Worm (Caenorhabditis elegans) whole organism, L4 larva: Measurements from ENCODE around the gene dkc-1.

Source experiments
- F26F4.8 ChIP-seq: fragments of 200-800 bp; sonication (Bioruptor generic); conservative IDR thresholded peaks from 2 replicates; pipeline ENCODE4 v1.3.6; 2022; ENCODE audit warnings: missing genetic modification characterization, missing compliant biosample characterization
- F44E2.7 ChIP-seq: fragments of 200-800 bp; sonication (Bioruptor generic); IDR thresholded peaks from 2 replicates; pipeline ENCODE4 v2.1.2; 2022; ENCODE audit warnings: missing genetic modification characterization, missing compliant biosample characterization
- F49E8.2 ChIP-seq: sonication (generic microtip); optimal IDR thresholded peaks from 2 replicates; lab custom pipeline; 2016; ENCODE audit warnings: missing compliant biosample characterization, mild to moderate bottlenecking, missing genetic modification characterization, borderline replicate concordance
- R02D3.7 ChIP-seq: fragments of 150-350 bp; sonication (generic microtip); optimal IDR thresholded peaks from 3 replicates; lab custom pipeline; 2014; ENCODE audit warnings: missing biosample characterization, missing genetic modification characterization
- T26A8.4 ChIP-seq: fragments of 200-800 bp; sonication (Bioruptor generic); IDR thresholded peaks from 2 replicates; pipeline ENCODE4 v1.3.6; 2022; ENCODE audit warnings: missing genetic modification characterization, missing compliant biosample characterization
- Y48G9A.11 ChIP-seq: fragments of 200-800 bp; sonication (Bioruptor generic); IDR thresholded peaks from 2 replicates; pipeline ENCODE4 v1.3.6; 2022; ENCODE audit warnings: missing genetic modification reagents, missing genetic modification characterization, missing compliant biosample characterization
- Y5F2A.4 ChIP-seq: fragments of 200-800 bp; sonication (Bioruptor generic); optimal IDR thresholded peaks from 2 replicates; lab custom pipeline; 2018; ENCODE audit warnings: mild to moderate bottlenecking, missing genetic modification characterization, missing compliant biosample characterization
- aha-1 ChIP-seq: fragments of 150-350 bp; peaks from one replicate; lab custom pipeline; 2014; ENCODE audit warnings: missing biosample characterization, missing genetic modification characterization
- aly-2 ChIP-seq: sonication (generic microtip); optimal IDR thresholded peaks from 2 replicates; lab custom pipeline; 2018; ENCODE audit warnings: missing biosample characterization, missing genetic modification characterization
- attf-4 ChIP-seq: sonication (generic microtip); optimal IDR thresholded peaks from 3 replicates; lab custom pipeline; 2017; ENCODE audit warnings: missing biosample characterization, missing genetic modification characterization
- ceh-32 ChIP-seq: sonication (generic microtip); optimal IDR thresholded peaks from 2 replicates; lab custom pipeline; 2016; ENCODE audit warnings: mild to moderate bottlenecking, missing genetic modification characterization, missing compliant biosample characterization; ENCODE audit not compliant: poor library complexity
- ceh-62 ChIP-seq: sonication (generic microtip); optimal IDR thresholded peaks from 2 replicates; lab custom pipeline; 2017; ENCODE audit warnings: missing biosample characterization, missing genetic modification characterization
- ceh-82 ChIP-seq: sonication (generic microtip); optimal IDR thresholded peaks from 2 replicates; lab custom pipeline; 2017; ENCODE audit warnings: missing biosample characterization, missing genetic modification characterization
- ces-1 ChIP-seq: fragments of 150-350 bp; sonication (generic microtip); optimal IDR thresholded peaks from 4 replicates; lab custom pipeline; 2014; ENCODE audit warnings: missing biosample characterization, missing genetic modification reagents, missing genetic modification characterization
- daf-16 ChIP-seq, 3 experiments: sonication (generic microtip); optimal IDR thresholded peaks; 2 replicates each; lab custom pipeline; 2016 to 2017; ENCODE audit warnings: missing genetic modification characterization in 3 of 3, missing genetic modification reagents in 3 of 3, mild to moderate bottlenecking in 2 of 3, missing compliant biosample characterization in 2 of 3, missing biosample characterization in 1 of 3, moderate library complexity in 1 of 3
- daf-19 ChIP-seq: fragments of 200-800 bp; sonication (Bioruptor generic); conservative IDR thresholded peaks from 2 replicates; pipeline ENCODE4 v1.3.6; 2022; ENCODE audit warnings: missing genetic modification characterization, missing compliant biosample characterization
- dmd-6 ChIP-seq: fragments of 200-800 bp; sonication (Bioruptor generic); IDR thresholded peaks from 2 replicates; pipeline ENCODE4 v1.3.6; 2022; ENCODE audit warnings: missing genetic modification reagents, missing genetic modification characterization, missing compliant biosample characterization
- dve-1 ChIP-seq: sonication (generic microtip); optimal IDR thresholded peaks from 2 replicates; lab custom pipeline; 2017; ENCODE audit warnings: antibody characterized with exemption, mild to moderate bottlenecking, missing genetic modification characterization, missing compliant biosample characterization; ENCODE audit not compliant: insufficient read depth
- egl-43 ChIP-seq: fragments of 200-800 bp; sonication (Bioruptor generic); IDR thresholded peaks from 2 replicates; pipeline ENCODE4 v1.3.6; 2022; ENCODE audit warnings: missing genetic modification reagents, missing genetic modification characterization, missing compliant biosample characterization
- fkh-10 ChIP-seq: fragments of 150-350 bp; optimal IDR thresholded peaks from 2 replicates; lab custom pipeline; 2014; ENCODE audit warnings: missing biosample characterization, missing genetic modification reagents, missing genetic modification characterization
- hif-1 ChIP-seq, 2 experiments: sonication (generic microtip); optimal IDR thresholded peaks; 2 replicates each; lab custom pipeline; 2016 to 2017; ENCODE audit warnings: missing compliant biosample characterization in 2 of 2, missing genetic modification characterization in 2 of 2, missing genetic modification reagents in 2 of 2, missing genotype in 2 of 2, mild to moderate bottlenecking in 1 of 2
- hlh-11 ChIP-seq: fragments of 200-800 bp; sonication (Bioruptor generic); optimal IDR thresholded peaks from 2 replicates; lab custom pipeline; 2018; ENCODE audit warnings: mild to moderate bottlenecking, missing genetic modification characterization, missing compliant biosample characterization
- jun-1 ChIP-seq: fragments of 150-350 bp; optimal IDR thresholded peaks from 2 replicates; lab custom pipeline; 2014; ENCODE audit warnings: missing biosample characterization, missing genetic modification reagents, missing genetic modification characterization
- lin-13 ChIP-seq: fragments of 150-350 bp; optimal IDR thresholded peaks from 2 replicates; lab custom pipeline; 2014; ENCODE audit warnings: missing biosample characterization, missing genetic modification reagents, missing genetic modification characterization
- lin-15B ChIP-seq: fragments of 150-350 bp; sonication (generic microtip); optimal IDR thresholded peaks from 3 replicates; lab custom pipeline; 2014; ENCODE audit warnings: missing biosample characterization, missing genetic modification characterization
- lin-38 ChIP-seq: fragments of 200-800 bp; sonication (Bioruptor generic); IDR thresholded peaks from 2 replicates; pipeline ENCODE4 v1.3.6; 2022; ENCODE audit warnings: missing genetic modification reagents, missing genetic modification characterization, missing compliant biosample characterization
- lin-39 ChIP-seq: fragments of 150-350 bp; optimal IDR thresholded peaks from 2 replicates; lab custom pipeline; 2014; ENCODE audit warnings: missing biosample characterization, missing genetic modification reagents, missing genetic modification characterization
- lsy-2 ChIP-seq, 2 experiments: fragments of 150-350 bp in 1 of 2; sonication (generic microtip) in 1 of 2; optimal IDR thresholded peaks; 2 replicates each; lab custom pipeline; 2014 to 2017; ENCODE audit warnings: missing biosample characterization in 2 of 2, missing genetic modification characterization in 2 of 2
- madf-5 ChIP-seq, 2 experiments: fragments of 200-800 bp; sonication (Bioruptor generic); IDR thresholded peaks; 2 replicates each; pipeline ENCODE4 v1.3.6; 2022; ENCODE audit warnings: missing compliant biosample characterization in 2 of 2, missing genetic modification characterization in 2 of 2
- madf-9 ChIP-seq: fragments of 200-800 bp; sonication (Bioruptor generic); conservative IDR thresholded peaks from 2 replicates; pipeline ENCODE4 v1.3.6; 2022; ENCODE audit warnings: missing genetic modification reagents, missing genetic modification characterization, missing compliant biosample characterization
- mdl-1 ChIP-seq, 2 experiments: fragments of 150-350 bp in 1 of 2; sonication (generic microtip) in 1 of 2; optimal IDR thresholded peaks; 2 replicates each; lab custom pipeline; 2014 to 2017; ENCODE audit warnings: missing biosample characterization in 2 of 2, missing genetic modification characterization in 2 of 2
- mdt-29 ChIP-seq: fragments of 200-800 bp; sonication (Bioruptor generic); IDR thresholded peaks from 2 replicates; pipeline ENCODE4 v1.3.6; 2022; ENCODE audit warnings: missing genetic modification reagents, missing genetic modification characterization, missing compliant biosample characterization
- mep-1 ChIP-seq: fragments of 150-350 bp; sonication (generic microtip); optimal IDR thresholded peaks from 3 replicates; lab custom pipeline; 2014; ENCODE audit warnings: missing biosample characterization, missing genetic modification characterization
- mes-2 ChIP-seq: sonication (generic microtip); optimal IDR thresholded peaks from 2 replicates; lab custom pipeline; 2016; ENCODE audit warnings: missing genotype, mild to moderate bottlenecking, missing genetic modification characterization, missing compliant biosample characterization; ENCODE audit not compliant: poor library complexity, severe bottlenecking
- nhr-10 ChIP-seq: fragments of 150-350 bp; optimal IDR thresholded peaks from 2 replicates; lab custom pipeline; 2014; ENCODE audit warnings: missing biosample characterization, missing genetic modification characterization
- nhr-102 ChIP-seq: sonication (generic microtip); optimal IDR thresholded peaks from 2 replicates; lab custom pipeline; 2016; ENCODE audit warnings: mild to moderate bottlenecking, missing genetic modification characterization, moderate library complexity, missing compliant biosample characterization
- nhr-111 ChIP-seq: fragments of 200-800 bp; sonication (Bioruptor generic); optimal IDR thresholded peaks from 2 replicates; lab custom pipeline; 2018; ENCODE audit warnings: mild to moderate bottlenecking, missing genetic modification characterization, missing compliant biosample characterization
- nhr-237 ChIP-seq: sonication (generic microtip); optimal IDR thresholded peaks from 2 replicates; lab custom pipeline; 2017; ENCODE audit warnings: missing biosample characterization, missing genetic modification characterization
- nhr-28 ChIP-seq: fragments of 150-350 bp; optimal IDR thresholded peaks from 2 replicates; lab custom pipeline; 2014; ENCODE audit warnings: missing biosample characterization, missing genetic modification characterization
- nhr-41 ChIP-seq: fragments of 200-800 bp; sonication (Bioruptor generic); IDR thresholded peaks from 2 replicates; pipeline ENCODE4 v1.3.6; 2022; ENCODE audit warnings: missing genetic modification reagents, missing genetic modification characterization, missing compliant biosample characterization
- nhr-48 ChIP-seq: sonication (generic microtip); optimal IDR thresholded peaks from 2 replicates; lab custom pipeline; 2016; ENCODE audit warnings: mild to moderate bottlenecking, missing genetic modification characterization, missing compliant biosample characterization
- rbr-2 ChIP-seq: sonication (generic microtip); optimal IDR thresholded peaks from 2 replicates; lab custom pipeline; 2016; ENCODE audit warnings: missing genotype, missing genetic modification characterization, missing compliant biosample characterization
- skn-1 ChIP-seq: fragments of 150-350 bp; optimal IDR thresholded peaks from 2 replicates; lab custom pipeline; 2014; ENCODE audit warnings: missing biosample characterization, missing genetic modification characterization
- snpc-1.2 ChIP-seq: fragments of 200-800 bp; sonication (Bioruptor generic); IDR thresholded peaks from 2 replicates; pipeline ENCODE4 v1.3.6; 2022; ENCODE audit warnings: missing genetic modification reagents, missing genetic modification characterization, missing compliant biosample characterization
- snpc-4 ChIP-seq: fragments of 150-350 bp; optimal IDR thresholded peaks from 2 replicates; lab custom pipeline; 2014; ENCODE audit warnings: missing biosample characterization, missing genetic modification characterization
- spr-1 ChIP-seq: sonication (generic microtip); optimal IDR thresholded peaks from 2 replicates; lab custom pipeline; 2016; ENCODE audit warnings: mild to moderate bottlenecking, missing genetic modification characterization, missing compliant biosample characterization
- spr-3 ChIP-seq: fragments of 200-800 bp; sonication (Bioruptor generic); optimal IDR thresholded peaks from 2 replicates; lab custom pipeline; 2018; ENCODE audit warnings: mild to moderate bottlenecking, missing genetic modification characterization, missing compliant biosample characterization
- unc-39 ChIP-seq: sonication (generic microtip); optimal IDR thresholded peaks from 2 replicates; lab custom pipeline; 2017; ENCODE audit warnings: missing biosample characterization, missing genetic modification characterization
- vab-7 ChIP-seq: fragments of 200-800 bp; sonication (Bioruptor generic); IDR thresholded peaks from 2 replicates; pipeline ENCODE4 v1.3.6; 2022; ENCODE audit warnings: missing genetic modification reagents, missing genetic modification characterization, missing compliant biosample characterization
- zfp-2 ChIP-seq: sonication (generic microtip); optimal IDR thresholded peaks from 2 replicates; lab custom pipeline; 2016; ENCODE audit warnings: mild to moderate bottlenecking, missing genetic modification characterization, missing compliant biosample characterization
- ztf-7 ChIP-seq: fragments of 150-350 bp; optimal IDR thresholded peaks from 2 replicates; lab custom pipeline; 2014; ENCODE audit warnings: missing biosample characterization, missing genetic modification characterization

Gene dkc-1

DNA sequence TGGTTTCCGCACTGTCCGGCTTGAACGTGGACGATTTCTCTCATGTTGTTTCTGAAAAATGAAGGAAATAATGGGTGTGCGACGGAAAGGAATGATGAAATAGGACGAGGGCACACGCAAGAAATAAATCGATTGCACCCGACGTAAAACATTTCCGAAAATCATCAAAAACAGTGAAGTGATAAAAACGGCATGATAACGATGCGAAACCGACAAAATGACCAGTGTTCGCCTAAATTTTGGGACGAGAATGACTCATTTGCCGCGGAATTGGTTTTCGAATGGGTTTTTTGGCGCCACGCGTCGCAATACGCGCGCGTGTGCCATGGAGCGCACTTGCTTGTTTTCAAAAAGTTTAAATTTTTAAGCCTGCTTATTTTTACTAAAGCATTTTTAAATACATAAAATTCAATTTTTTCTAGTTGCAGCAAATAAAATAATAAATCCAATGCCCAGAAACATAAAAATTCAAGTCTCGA lies 5.8 kb upstream of the dkc-1 start, which contains the start of the genes tbb-1 and rib-2 (continued):
- no peak for TF ChIP-seq vab-7 (GFP tag; lab: Robert Waterston, UW)
- peak; percentile 18 for TF ChIP-seq spr-1 (tag; lab: Kevin White, UChicago)
- TF ChIP-seq nhr-237 = no peak
- peak; percentile 68 for TF ChIP-seq nhr-10 (tag; lab: Kevin White, UChicago)
- peak; percentile 68; the same call in 1 of the 2 replicates for TF ChIP-seq nhr-41 (GFP tag; lab: Robert Waterston, UW)
- TF ChIP-seq hif-1 (tag; optimal IDR thresholded peaks at IDR 0.05; lab: Kevin White, UChicago) = peak in 1 of 2 experiments; percentile 71
- no peak for TF ChIP-seq skn-1
- no peak for TF ChIP-seq daf-19 (GFP tag; lab: Robert Waterston, UW)
- TF ChIP-seq ceh-62 (tag; lab: Kevin White, UChicago) = no peak
- peak; percentile 82 for TF ChIP-seq mes-2
- TF ChIP-seq nhr-48 (tag; lab: Kevin White, UChicago) = peak; percentile 75
- TF ChIP-seq ceh-82 (tag; lab: Kevin White, UChicago) = no peak
- no peak for TF ChIP-seq ztf-7
- peak; percentile 58 for TF ChIP-seq rbr-2
- peak; percentile 96 for TF ChIP-seq hlh-11 (tag; lab: Kevin White, UChicago)
- no peak for TF ChIP-seq aly-2 (tag; lab: Kevin White, UChicago)
- TF ChIP-seq ces-1 = no peak
- 0 out of 2 replicates have a peak, but pooled peaks have one; percentile 48 for TF ChIP-seq snpc-1.2 (GFP tag; lab: Robert Waterston, UW)
- TF ChIP-seq aha-1 (tag; lab: Kevin White, UChicago) = peak; percentile 89
- peak; percentile 13 for TF ChIP-seq zfp-2 (tag; lab: Kevin White, UChicago)
- peak; percentile 83; the same call in 1 of the 2 replicates for TF ChIP-seq madf-9 (GFP tag; lab: Robert Waterston, UW)
- TF ChIP-seq F26F4.8 (GFP tag; lab: Robert Waterston, UW) = no peak
- peak; percentile 88 for TF ChIP-seq Y48G9A.11 (GFP tag; lab: Robert Waterston, UW)
- peak; percentile 89 for TF ChIP-seq F49E8.2
- no peak for TF ChIP-seq R02D3.7 (tag; lab: Kevin White, UChicago)
- TF ChIP-seq dve-1 (tag; lab: Kevin White, UChicago) = peak; percentile 96
- peak in 1 of 2 experiments; percentile 87 for TF ChIP-seq lsy-2 (tag; optimal IDR thresholded peaks at IDR 0.05; lab: Kevin White, UChicago)
- TF ChIP-seq lin-13 (GFP tag; lab: Kevin White, UChicago) = peak; percentile 93
- TF ChIP-seq mdt-29 (GFP tag; lab: Robert Waterston, UW) = 0 out of 2 replicates have a peak, but pooled peaks have one; percentile 39
- TF ChIP-seq snpc-4 (tag; lab: Kevin White, UChicago) = no peak
- TF ChIP-seq Y5F2A.4 (GFP tag; lab: Kevin White, UChicago) = no peak
- no peak for TF ChIP-seq egl-43 (GFP tag; lab: Robert Waterston, UW)
- peak; percentile 86 for TF ChIP-seq mep-1 (tag; lab: Kevin White, UChicago)
- peak; percentile 85 for TF ChIP-seq nhr-28
- no peak for TF ChIP-seq fkh-10 (GFP tag; lab: Kevin White, UChicago)
- TF ChIP-seq F44E2.7 (GFP tag; lab: Robert Waterston, UW) = 0 out of 2 replicates have a peak, but pooled peaks have one; percentile 27
- peak; percentile 76 for TF ChIP-seq nhr-102 (tag; lab: Kevin White, UChicago)
- peak; percentile 94 for TF ChIP-seq dmd-6 (GFP tag; lab: Robert Waterston, UW)
- no peak for TF ChIP-seq lin-39 (tag; lab: Kevin White, UChicago)
- peak; percentile 39 for TF ChIP-seq jun-1 (tag; lab: Kevin White, UChicago)
- no peak for TF ChIP-seq nhr-111 (GFP tag; lab: Kevin White, UChicago)
- peak; percentile 29 to 88 for TF ChIP-seq mdl-1 (tag; optimal IDR thresholded peaks at IDR 0.05; lab: Kevin White, UChicago)
- TF ChIP-seq ceh-32 = no peak
- peak; percentile 65 for TF ChIP-seq T26A8.4 (GFP tag; lab: Robert Waterston, UW)
- no peak for TF ChIP-seq daf-16 (GFP tag; optimal IDR thresholded peaks at IDR 0.05; lab: Kevin White, UChicago)
- TF ChIP-seq daf-16 (tag; optimal IDR thresholded peaks at IDR 0.05; lab: Kevin White, UChicago) = peak; percentile 77
- TF ChIP-seq spr-3 (GFP tag; lab: Kevin White, UChicago) = no peak
- TF ChIP-seq lin-38 (GFP tag; lab: Robert Waterston, UW) = peak; percentile 99
- no peak for TF ChIP-seq madf-5 (GFP tag; IDR thresholded peaks at IDR 0.05; lab: Robert Waterston, UW)
- no peak for TF ChIP-seq unc-39 (tag; lab: Kevin White, UChicago)
- TF ChIP-seq attf-4 (tag; lab: Kevin White, UChicago) = no peak
- TF ChIP-seq lin-15B = peak; percentile 24
